Worm (Caenorhabditis elegans) whole organism, young adult: Measurements from ENCODE around the gene Y54G2A.32.
"Not testable (repeated sequence)": the region's sequence is repeated elsewhere in the genome, so short reads cannot be mapped to it uniquely, and the experiment has no call there.

ENCODE experiments used
- B0019.2 ChIP-seq: fragments of 200-800 bp; sonication (Bioruptor generic); conservative IDR thresholded peaks from 2 replicates; pipeline ENCODE4 v1.3.6; 2022; ENCODE audit warnings: missing genetic modification reagents, missing genetic modification characterization, missing compliant biosample characterization
- C17E4.6 ChIP-seq: fragments of 200-800 bp; sonication (Bioruptor generic); IDR thresholded peaks from 2 replicates; pipeline ENCODE4 v1.3.6; 2022; ENCODE audit warnings: missing genetic modification reagents, missing genetic modification characterization, missing compliant biosample characterization
- F39B2.1 ChIP-seq: fragments of 200-800 bp; sonication (Bioruptor generic); IDR thresholded peaks from 2 replicates; pipeline ENCODE4 v1.3.6; 2022; ENCODE audit warnings: missing genetic modification reagents, missing genetic modification characterization, missing compliant biosample characterization
- F49E8.2 ChIP-seq: sonication (generic microtip); optimal IDR thresholded peaks from 3 replicates; lab custom pipeline; 2017; ENCODE audit warnings: missing genetic modification characterization, mild to moderate bottlenecking, missing compliant biosample characterization, antibody characterized with exemption, moderate library complexity; ENCODE audit not compliant: insufficient read depth
- K11D2.4 ChIP-seq: fragments of 200-800 bp; sonication (Bioruptor generic); IDR thresholded peaks from 2 replicates; pipeline ENCODE4 v1.3.6; 2022; ENCODE audit warnings: missing genetic modification reagents, missing genetic modification characterization, missing compliant biosample characterization
- T26A5.8 ChIP-seq: sonication (generic microtip); optimal IDR thresholded peaks from 2 replicates; lab custom pipeline; 2016; ENCODE audit warnings: missing genetic modification characterization, missing compliant biosample characterization
- Y56A3A.18 ChIP-seq: fragments of 200-800 bp; sonication (Bioruptor generic); IDR thresholded peaks from 2 replicates; pipeline ENCODE4 v1.3.6; 2022; ENCODE audit warnings: missing genetic modification reagents, missing genetic modification characterization, missing compliant biosample characterization
- aptf-2 ChIP-seq: fragments of 200-800 bp; sonication (Bioruptor generic); conservative IDR thresholded peaks from 2 replicates; pipeline ENCODE4 v1.3.6; 2022; ENCODE audit warnings: missing genetic modification reagents, missing genetic modification characterization, missing compliant biosample characterization
- athp-1 ChIP-seq: sonication (generic microtip); optimal IDR thresholded peaks from 2 replicates; lab custom pipeline; 2017; ENCODE audit warnings: mild to moderate bottlenecking, missing genetic modification characterization, missing compliant biosample characterization
- attf-5 ChIP-seq: fragments of 200-800 bp; sonication (Bioruptor generic); optimal IDR thresholded peaks from 2 replicates; lab custom pipeline; 2018; ENCODE audit warnings: mild to moderate bottlenecking, missing genetic modification characterization, missing compliant biosample characterization
- attf-6 ChIP-seq: fragments of 200-800 bp; sonication (Bioruptor generic); IDR thresholded peaks from 2 replicates; pipeline ENCODE4 v1.3.6; 2022; ENCODE audit warnings: missing genetic modification reagents, missing genetic modification characterization, missing compliant biosample characterization
- cebp-2 ChIP-seq: fragments of 200-800 bp; sonication (Bioruptor generic); IDR thresholded peaks from 2 replicates; pipeline ENCODE4 v1.3.6; 2022; ENCODE audit warnings: missing genetic modification characterization, missing compliant biosample characterization
- ceh-27 ChIP-seq: fragments of 200-800 bp; sonication (Bioruptor generic); optimal IDR thresholded peaks from 2 replicates; lab custom pipeline; 2018; ENCODE audit warnings: mild to moderate bottlenecking, missing genetic modification characterization, moderate library complexity, missing compliant biosample characterization
- ceh-91 ChIP-seq: fragments of 200-800 bp; sonication (Bioruptor generic); IDR thresholded peaks from 2 replicates; pipeline ENCODE4 v1.3.6; 2022; ENCODE audit warnings: missing genetic modification reagents, missing genetic modification characterization, missing compliant biosample characterization
- chd-7 ChIP-seq: sonication (generic microtip); optimal IDR thresholded peaks from 2 replicates; lab custom pipeline; 2016; ENCODE audit warnings: mild to moderate bottlenecking, missing genetic modification characterization, moderate library complexity, missing compliant biosample characterization
- egl-18 ChIP-seq: fragments of 200-800 bp; sonication (Bioruptor generic); IDR thresholded peaks from 2 replicates; pipeline ENCODE4 v1.3.6; 2022; ENCODE audit warnings: missing genetic modification reagents, missing genetic modification characterization, missing compliant biosample characterization
- hmg-20 ChIP-seq: fragments of 200-800 bp; sonication (Bioruptor generic); IDR thresholded peaks from 2 replicates; pipeline ENCODE4 v1.3.6; 2022; ENCODE audit warnings: missing genetic modification reagents, missing genetic modification characterization, missing compliant biosample characterization
- let-607 ChIP-seq, 2 experiments: fragments of 200-800 bp in 1 of 2; sonication (Bioruptor generic) in 1 of 2; sonication (generic microtip) in 1 of 2; optimal IDR thresholded peaks; 2 replicates each; lab custom pipeline; 2016 to 2018; ENCODE audit warnings: mild to moderate bottlenecking in 2 of 2, missing compliant biosample characterization in 2 of 2, missing genetic modification characterization in 2 of 2, moderate library complexity in 2 of 2, missing genotype in 1 of 2
- lin-26 ChIP-seq: fragments of 200-800 bp; sonication (Bioruptor generic); IDR thresholded peaks from 2 replicates; pipeline ENCODE4 v1.3.6; 2022; ENCODE audit warnings: missing genetic modification reagents, missing genetic modification characterization, missing compliant biosample characterization
- lin-35 ChIP-seq, 3 experiments: fragments of 150-350 bp in 2 of 3; sonication (generic microtip) in 1 of 3; optimal IDR thresholded peaks; 2 replicates each; lab custom pipeline; 2014 to 2018; ENCODE audit warnings: missing biosample characterization in 3 of 3, missing genetic modification characterization in 3 of 3, missing genetic modification reagents in 3 of 3
- lin-54 ChIP-seq: fragments of 200-800 bp; sonication (Bioruptor generic); optimal IDR thresholded peaks from 2 replicates; lab custom pipeline; 2018; ENCODE audit warnings: mild to moderate bottlenecking, missing genetic modification characterization, missing compliant biosample characterization
- mes-4 ChIP-seq: sonication (generic microtip); optimal IDR thresholded peaks from 2 replicates; lab custom pipeline; 2016; ENCODE audit warnings: missing genotype, missing genetic modification characterization, missing compliant biosample characterization
- nhr-120 ChIP-seq: fragments of 200-800 bp; sonication (Bioruptor generic); IDR thresholded peaks from 2 replicates; pipeline ENCODE4 v1.3.6; 2022; ENCODE audit warnings: missing genetic modification characterization, missing compliant biosample characterization
- nhr-27 ChIP-seq: fragments of 200-800 bp; sonication (Bioruptor generic); optimal IDR thresholded peaks from 2 replicates; lab custom pipeline; 2018; ENCODE audit warnings: mild to moderate bottlenecking, missing genetic modification characterization, moderate library complexity, missing compliant biosample characterization
- nhr-80 ChIP-seq: sonication (generic microtip); optimal IDR thresholded peaks from 2 replicates; lab custom pipeline; 2016; ENCODE audit warnings: missing genetic modification characterization, missing compliant biosample characterization
- rcor-1 ChIP-seq: fragments of 200-800 bp; sonication (Bioruptor generic); IDR thresholded peaks from 2 replicates; pipeline ENCODE4 v1.3.6; 2022; ENCODE audit warnings: missing genetic modification reagents, missing genetic modification characterization, missing compliant biosample characterization
- rpc-1 ChIP-seq, 2 experiments: fragments of 150-350 bp in 1 of 2; sonication (generic microtip) in 1 of 2; optimal IDR thresholded peaks; 2 replicates each; lab custom pipeline; 2014 to 2018; ENCODE audit warnings: missing biosample characterization in 1 of 2, missing genetic modification characterization in 1 of 2, missing genetic modification reagents in 1 of 2, missing genotype in 1 of 2
- sea-2 ChIP-seq: fragments of 200-800 bp; sonication (Bioruptor generic); IDR thresholded peaks from 2 replicates; pipeline ENCODE4 v1.3.6; 2022; ENCODE audit warnings: missing genetic modification characterization, missing compliant biosample characterization
- tbp1 ChIP-seq: fragments of 200-800 bp; sonication (Bioruptor generic); optimal IDR thresholded peaks from 2 replicates; lab custom pipeline; 2018; ENCODE audit warnings: mild to moderate bottlenecking, missing genetic modification characterization, missing compliant biosample characterization
- unc-62 ChIP-seq: fragments of 150-350 bp; optimal IDR thresholded peaks from 2 replicates; lab custom pipeline; 2014; ENCODE audit warnings: missing biosample characterization, missing genetic modification reagents, missing genetic modification characterization
- xnd-1 ChIP-seq: sonication (generic microtip); optimal IDR thresholded peaks from 2 replicates; lab custom pipeline; 2016; ENCODE audit warnings: missing genotype, missing genetic modification reagents, missing genetic modification characterization, missing compliant biosample characterization
- ztf-25 ChIP-seq: fragments of 200-800 bp; sonication (Bioruptor generic); IDR thresholded peaks from 2 replicates; pipeline ENCODE4 v1.3.6; 2022; ENCODE audit warnings: missing genetic modification reagents, missing genetic modification characterization, missing compliant biosample characterization
- ztf-28 ChIP-seq: fragments of 200-800 bp; sonication (Bioruptor generic); IDR thresholded peaks from 2 replicates; pipeline ENCODE4 v1.3.6; 2022; ENCODE audit warnings: missing genetic modification reagents, missing genetic modification characterization, missing compliant biosample characterization

The Y54G2A.32 gene

DNA sequence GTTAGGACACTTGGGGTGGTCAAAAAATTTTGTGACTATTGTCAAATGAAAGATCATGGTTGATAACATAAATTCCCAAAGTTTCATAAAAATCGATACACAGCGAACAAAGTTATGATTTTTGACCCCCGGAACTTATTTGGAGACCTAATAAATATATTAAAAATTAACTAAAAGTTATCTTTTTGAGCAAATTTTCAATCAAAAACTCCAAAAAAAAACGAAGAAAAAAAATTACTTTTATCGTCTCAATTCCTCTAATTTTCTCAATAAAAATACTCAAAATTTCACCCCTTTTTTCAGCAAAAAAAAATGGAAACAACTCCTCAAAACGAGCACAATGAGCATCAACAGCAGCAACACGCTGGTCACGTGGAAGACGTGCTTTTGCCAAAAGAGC lies 15.4 kb upstream of the Y54G2A.32 start, which contains the start of gene atln-1:
Gene atln-1 (plus strand): TSS at position 301 of the 400 bp plus-strand sequence.
- TF ChIP-seq athp-1 (tag; lab: Kevin White, UChicago); B0019.2 (GFP tag; lab: Robert Waterston, UW); attf-5: not testable (repeated sequence)

DNA sequence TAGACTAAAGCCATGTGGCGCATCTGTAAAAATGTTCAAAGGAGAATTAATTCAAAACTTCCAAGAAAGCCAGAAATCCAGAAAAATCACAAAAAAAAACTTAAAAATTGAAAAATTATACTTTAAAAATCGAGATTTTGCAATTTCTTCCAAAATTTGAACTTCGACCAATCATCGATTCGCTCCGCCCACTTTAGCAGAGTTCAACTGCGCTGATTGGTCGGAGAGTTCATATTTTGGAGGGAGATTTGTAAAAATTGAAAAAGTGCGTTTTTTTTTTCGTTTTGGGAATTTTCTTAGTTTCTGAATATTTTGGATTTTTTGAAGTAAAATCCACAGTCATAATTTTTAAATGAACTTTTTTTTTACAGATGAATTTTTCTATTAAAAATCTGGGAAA lies 9.8 kb upstream of the Y54G2A.32 start:
- TF ChIP-seq nhr-27 (no peak), unc-62 (GFP tag; lab: Kevin White, UChicago) (no peak), egl-18 (GFP tag; lab: Robert Waterston, UW) (no peak)

DNA sequence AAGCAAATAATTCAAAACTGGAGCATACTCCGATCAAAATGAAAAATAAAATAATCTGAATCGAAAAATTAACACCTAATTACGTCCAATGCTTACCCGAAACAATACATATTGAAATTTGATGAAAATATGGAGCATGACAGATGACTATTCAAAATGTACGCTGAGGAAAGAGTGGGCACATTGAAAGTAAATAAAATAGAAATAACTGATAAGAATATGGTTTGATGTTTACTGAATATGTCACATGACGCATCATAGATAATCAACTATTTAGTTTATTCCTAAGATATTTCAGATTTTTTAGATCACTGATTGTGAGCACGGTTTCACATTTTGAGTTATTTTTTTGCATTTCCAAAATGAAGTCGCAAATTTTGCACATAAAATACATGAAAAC lies 5.4 kb upstream of the Y54G2A.32 start, which contains the start of gene Y54G2A.52:
Gene Y54G2A.52 (minus strand): TSS at position 348 of the 400 bp plus-strand sequence.
- TF ChIP-seq chd-7 (tag; lab: Kevin White, UChicago), result no peak
- peak; percentile 63 for TF ChIP-seq nhr-80 (tag; lab: Kevin White, UChicago)

DNA sequence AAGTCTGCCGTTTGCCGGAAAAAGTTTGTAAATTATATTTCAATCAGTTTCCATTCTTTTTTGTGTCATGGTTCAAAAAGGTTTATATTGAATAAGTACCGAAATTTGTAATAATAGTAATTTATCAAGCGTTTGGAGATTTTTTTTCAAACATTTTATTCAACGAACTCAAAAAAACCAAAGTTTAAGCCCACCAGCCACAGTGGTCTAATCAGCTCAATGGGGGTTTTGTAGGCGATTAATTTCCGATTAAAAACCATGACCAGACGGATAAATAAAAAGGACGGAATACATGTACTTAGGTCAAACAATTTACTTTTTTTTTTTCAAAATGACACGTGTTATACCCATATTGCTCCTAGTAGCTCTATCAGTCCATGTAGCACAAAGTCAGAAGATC lies 4.4 kb upstream of the Y54G2A.32 start, which contains the start of gene Y54G2A.10:
Gene Y54G2A.10 (plus strand): TSS at position 301 of the 400 bp plus-strand sequence.
- TF ChIP-seq F49E8.2 (no peak), xnd-1 (tag; lab: Kevin White, UChicago) (no peak), nhr-27 (no peak), tbp1 (GFP tag; lab: Kevin White, UChicago) (no peak), rcor-1 (GFP tag; lab: Robert Waterston, UW) (no peak), let-607 (tag; optimal IDR thresholded peaks at IDR 0.05; lab: Kevin White, UChicago) (no peak), ceh-27 (GFP tag; lab: Kevin White, UChicago) (no peak), C17E4.6 (GFP tag; lab: Robert Waterston, UW) (no peak), sea-2 (GFP tag; lab: Robert Waterston, UW) (no peak), hmg-20 (no peak), K11D2.4 (GFP tag; lab: Robert Waterston, UW) (no peak), mes-4 (tag; lab: Kevin White, UChicago) (no peak), lin-35 (GFP tag; optimal IDR thresholded peaks at IDR 0.05; lab: Kevin White, UChicago) (no peak), lin-26 (no peak)

DNA sequence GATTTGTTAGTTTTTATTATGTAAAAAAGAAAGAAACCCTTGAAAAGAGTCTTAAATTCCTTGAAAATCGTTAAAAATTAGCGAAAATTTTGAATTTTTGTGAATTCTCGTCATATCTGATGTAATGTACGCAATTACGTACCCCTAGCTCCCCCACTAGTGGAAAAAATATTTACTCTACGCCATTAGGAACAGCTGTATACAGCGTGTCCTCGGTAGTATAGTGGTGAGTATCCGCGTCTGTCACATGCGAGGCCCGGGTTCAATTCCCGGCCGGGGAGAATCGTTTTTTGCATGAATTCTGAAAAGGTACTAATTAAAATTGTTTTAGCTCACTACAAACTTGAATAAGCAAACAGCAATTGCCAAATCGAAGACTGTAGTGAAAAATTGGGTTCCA lies 3.9 kb upstream of the Y54G2A.32 start:
- TF ChIP-seq Y56A3A.18 (GFP tag; lab: Robert Waterston, UW) (no peak), T26A5.8 (tag; lab: Kevin White, UChicago) (no peak), F39B2.1 (no peak), lin-54 (GFP tag; lab: Kevin White, UChicago) (no peak), nhr-120 (GFP tag; lab: Robert Waterston, UW) (no peak), attf-6 (GFP tag; lab: Robert Waterston, UW) (no peak), tbp1 (GFP tag; lab: Kevin White, UChicago) (peak; percentile 79), ceh-91 (GFP tag; lab: Robert Waterston, UW) (no peak), ztf-25 (GFP tag; lab: Robert Waterston, UW) (0 out of 2 replicates have a peak, but pooled peaks have one; percentile 19), ztf-28 (GFP tag; lab: Robert Waterston, UW) (no peak), aptf-2 (GFP tag; lab: Robert Waterston, UW) (no peak), cebp-2 (GFP tag; lab: Robert Waterston, UW) (no peak), lin-26 (no peak), rpc-1 (optimal IDR thresholded peaks at IDR 0.05; lab: Kevin White, UChicago) (peak; percentile 22), rpc-1 (tag; optimal IDR thresholded peaks at IDR 0.05; lab: Kevin White, UChicago) (peak; percentile 60)
